Fruit fly (Drosophila melanogaster) whole organism, embryonic: ENCODE results near the gene CG9286.

Source experiments
- ATbp ChIP-seq: fragments of 200-800 bp; sonication (Bioruptor generic); optimal IDR thresholded peaks from 2 replicates; lab custom pipeline; 2017; ENCODE audit warnings: missing biosample characterization, mild to moderate bottlenecking, missing genetic modification characterization, missing genetic modification reagents
- Aef1 ChIP-seq: fragments of 200-800 bp; sonication (Bioruptor generic); IDR thresholded peaks from 3 replicates; pipeline ENCODE4 v1.3.6; 2022; ENCODE audit warnings: missing biosample characterization, missing genetic modification characterization
- Asciz ChIP-seq: fragments of 200-800 bp; sonication (Bioruptor generic); optimal IDR thresholded peaks from 2 replicates; lab custom pipeline; 2017; ENCODE audit warnings: missing biosample characterization, mild to moderate bottlenecking, missing genetic modification characterization, missing genetic modification reagents
- Blimp-1 ChIP-seq: fragments of 200-800 bp; sonication (Bioruptor generic); optimal IDR thresholded peaks from 3 replicates; lab custom pipeline; 2018; ENCODE audit warnings: missing biosample characterization, missing genetic modification characterization, mild to moderate bottlenecking, moderate library complexity, missing genetic modification reagents
- CG15073 ChIP-seq: fragments of 200-800 bp; sonication (Bioruptor generic); optimal IDR thresholded peaks from 2 replicates; lab custom pipeline; 2016; ENCODE audit warnings: missing biosample characterization, missing genetic modification characterization
- CG1603 ChIP-seq: fragments of 200-800 bp; sonication (Bioruptor generic); optimal IDR thresholded peaks from 2 replicates; lab custom pipeline; 2019; ENCODE audit warnings: missing biosample characterization, mild to moderate bottlenecking, missing genetic modification characterization, moderate library complexity
- CG18011 ChIP-seq: fragments of 200-800 bp; sonication (Bioruptor generic); optimal IDR thresholded peaks from 2 replicates; lab custom pipeline; 2017; ENCODE audit warnings: missing biosample characterization, missing genetic modification characterization, mild to moderate bottlenecking, moderate library complexity, missing genotype
- CG2120 ChIP-seq: fragments of 200-800 bp; sonication (Bioruptor generic); optimal IDR thresholded peaks from 3 replicates; lab custom pipeline; 2016; ENCODE audit warnings: missing biosample characterization, missing genetic modification characterization
- CG2678 ChIP-seq: fragments of 200-800 bp; sonication (Bioruptor generic); optimal IDR thresholded peaks from 3 replicates; lab custom pipeline; 2019; ENCODE audit warnings: missing biosample characterization, mild to moderate bottlenecking, missing genetic modification characterization, moderate library complexity
- CG2875 ChIP-seq: fragments of 200-800 bp; sonication (Bioruptor generic); optimal IDR thresholded peaks from 2 replicates; lab custom pipeline; 2017; ENCODE audit warnings: missing biosample characterization, mild to moderate bottlenecking, missing genetic modification characterization, missing genetic modification reagents
- CG32767 ChIP-seq: fragments of 200-800 bp; sonication (Bioruptor generic); IDR thresholded peaks from 2 replicates; pipeline ENCODE4 v1.3.6; 2022; ENCODE audit warnings: missing biosample characterization, missing genetic modification characterization
- CG32772 ChIP-seq: fragments of 200-800 bp; sonication (Bioruptor generic); IDR thresholded peaks from 2 replicates; pipeline ENCODE4 v1.3.6; 2022; ENCODE audit warnings: missing biosample characterization, missing genetic modification characterization
- CG33557 ChIP-seq: fragments of 200-800 bp; sonication (Bioruptor generic); optimal IDR thresholded peaks from 2 replicates; lab custom pipeline; 2019; ENCODE audit warnings: missing biosample characterization, mild to moderate bottlenecking, missing genetic modification characterization, moderate library complexity
- CG4282 ChIP-seq: fragments of 200-800 bp; sonication (Bioruptor generic); optimal IDR thresholded peaks from 2 replicates; lab custom pipeline; 2016; ENCODE audit warnings: missing biosample characterization, missing genetic modification characterization
- CG43689 ChIP-seq: fragments of 200-800 bp; sonication (Bioruptor generic); IDR thresholded peaks from 2 replicates; pipeline ENCODE4 v1.3.6; 2022; ENCODE audit warnings: missing biosample characterization, missing genetic modification characterization
- CG6654 ChIP-seq: fragments of 200-800 bp; sonication (Bioruptor generic); optimal IDR thresholded peaks from 2 replicates; lab custom pipeline; 2017; ENCODE audit warnings: missing biosample characterization, mild to moderate bottlenecking, missing genetic modification characterization
- CG6813 ChIP-seq: fragments of 200-800 bp; sonication (Bioruptor generic); optimal IDR thresholded peaks from 2 replicates; lab custom pipeline; 2017; ENCODE audit warnings: missing biosample characterization, missing genetic modification characterization, mild to moderate bottlenecking, moderate library complexity, missing genetic modification reagents
- CG8388 ChIP-seq: fragments of 200-800 bp; sonication (Bioruptor generic); optimal IDR thresholded peaks from 2 replicates; lab custom pipeline; 2019; ENCODE audit warnings: missing biosample characterization, mild to moderate bottlenecking, missing genetic modification characterization, moderate library complexity
- Ets65A ChIP-seq: fragments of 200-800 bp; sonication (Bioruptor generic); peaks from one replicate; lab custom pipeline; 2016; ENCODE audit warnings: missing biosample characterization, missing genetic modification characterization
- HLHmδ ChIP-seq: fragments of 200-800 bp; sonication (Bioruptor generic); optimal IDR thresholded peaks from 2 replicates; lab custom pipeline; 2018; ENCODE audit warnings: missing biosample characterization, mild to moderate bottlenecking, missing genetic modification characterization, moderate library complexity
- Med ChIP-seq: fragments of 200-800 bp; sonication (Bioruptor generic); peaks from one replicate; lab custom pipeline; 2016; ENCODE audit warnings: missing biosample characterization, missing genetic modification characterization, mild to moderate bottlenecking, inconsistent platforms, moderate library complexity
- Mrtf ChIP-seq: fragments of 200-800 bp; sonication (Bioruptor generic); IDR thresholded peaks from 3 replicates; pipeline ENCODE4 v1.3.6; 2022; ENCODE audit warnings: missing biosample characterization, missing genetic modification characterization
- Pdp1 ChIP-seq, 2 experiments: fragments of 200-800 bp; sonication (Bioruptor generic); optimal IDR thresholded peaks; 3 replicates each; lab custom pipeline; 2016; ENCODE audit warnings: missing biosample characterization in 2 of 2, missing genetic modification characterization in 2 of 2, mild to moderate bottlenecking in 1 of 2, moderate library complexity in 1 of 2
- Stat92E ChIP-seq, 3 experiments: fragments of >200 bp in 2 of 3; fragments of 200-800 bp in 1 of 3; sonication (Bioruptor generic) in 1 of 3; optimal IDR thresholded peaks; 2 replicates each; lab custom pipeline; 2017 to 2019; ENCODE audit warnings: missing biosample characterization in 3 of 3, missing genetic modification characterization in 3 of 3, mild to moderate bottlenecking in 1 of 3, moderate library complexity in 1 of 3
- Vsx1 ChIP-seq: fragments of 200-800 bp; sonication (Bioruptor generic); optimal IDR thresholded peaks from 2 replicates; lab custom pipeline; 2017; ENCODE audit warnings: missing biosample characterization, mild to moderate bottlenecking, missing genetic modification characterization, missing genetic modification reagents
- abd-A ChIP-seq: fragments of 200-800 bp; sonication (Bioruptor generic); optimal IDR thresholded peaks from 3 replicates; lab custom pipeline; 2019; ENCODE audit warnings: missing biosample characterization, mild to moderate bottlenecking, missing genetic modification characterization, moderate library complexity
- ase ChIP-seq: fragments of 200-800 bp; sonication (Bioruptor generic); IDR thresholded peaks from 3 replicates; pipeline ENCODE4 v1.3.6; 2022; ENCODE audit warnings: missing biosample characterization, missing genetic modification characterization
- bsh ChIP-seq, 2 experiments: fragments of 200-800 bp; sonication (Bioruptor generic); optimal IDR thresholded peaks; 2 replicates each; lab custom pipeline; 2017 to 2018; ENCODE audit warnings: mild to moderate bottlenecking in 2 of 2, missing biosample characterization in 2 of 2, missing genetic modification characterization in 2 of 2, moderate library complexity in 1 of 2
- cg ChIP-seq: fragments of 200-800 bp; sonication (Bioruptor generic); optimal IDR thresholded peaks from 3 replicates; lab custom pipeline; 2019; ENCODE audit warnings: missing biosample characterization, mild to moderate bottlenecking, missing genetic modification characterization, moderate library complexity
- fd64A ChIP-seq: fragments of 200-800 bp; sonication (Bioruptor generic); optimal IDR thresholded peaks from 3 replicates; lab custom pipeline; 2018; ENCODE audit warnings: missing biosample characterization, mild to moderate bottlenecking, missing genetic modification characterization
- gem ChIP-seq: fragments of 200-800 bp; sonication (Bioruptor generic); optimal IDR thresholded peaks from 2 replicates; lab custom pipeline; 2019; ENCODE audit warnings: missing biosample characterization, mild to moderate bottlenecking, missing genetic modification characterization, moderate library complexity
- kni ChIP-seq: fragments of 200-800 bp; sonication (Bioruptor generic); optimal IDR thresholded peaks from 3 replicates; lab custom pipeline; 2017; ENCODE audit warnings: mild to moderate bottlenecking, missing biosample characterization, missing genetic modification reagents, missing genetic modification characterization
- lab ChIP-seq: fragments of 200-800 bp; sonication (Bioruptor generic); optimal IDR thresholded peaks from 3 replicates; lab custom pipeline; 2017; ENCODE audit warnings: missing biosample characterization, missing genetic modification characterization, mild to moderate bottlenecking, moderate library complexity, missing genetic modification reagents
- oc ChIP-seq: fragments of 200-800 bp; sonication (Bioruptor generic); optimal IDR thresholded peaks from 2 replicates; lab custom pipeline; 2018; ENCODE audit warnings: missing biosample characterization, mild to moderate bottlenecking, missing genetic modification characterization, moderate library complexity
- sens ChIP-seq: fragments of 200-800 bp; sonication (Bioruptor generic); peaks from one replicate; lab custom pipeline; 2016; ENCODE audit warnings: missing biosample characterization, missing genetic modification characterization
- sens-2 ChIP-seq: fragments of 200-800 bp; sonication (Bioruptor generic); IDR thresholded peaks from 2 replicates; pipeline ENCODE4 v1.3.6; 2022; ENCODE audit warnings: missing biosample characterization, missing genetic modification characterization
- stc ChIP-seq: fragments of 200-800 bp; sonication (Bioruptor generic); IDR thresholded peaks from 2 replicates; pipeline ENCODE4 v1.3.6; 2022; ENCODE audit warnings: missing biosample characterization, missing genetic modification characterization
- tap ChIP-seq: fragments of 200-800 bp; optimal IDR thresholded peaks from 3 replicates; lab custom pipeline; 2019; ENCODE audit warnings: missing biosample characterization, mild to moderate bottlenecking, missing genetic modification characterization, moderate library complexity
- twi ChIP-seq: fragments of 200-800 bp; optimal IDR thresholded peaks from 2 replicates; lab custom pipeline; 2019; ENCODE audit warnings: missing biosample characterization, mild to moderate bottlenecking, missing genetic modification characterization, moderate library complexity
- unc-4 ChIP-seq: fragments of 200-800 bp; sonication (Bioruptor generic); IDR thresholded peaks from 2 replicates; pipeline ENCODE4 v1.3.6; 2022; ENCODE audit warnings: missing biosample characterization, missing genetic modification characterization; ENCODE audit not compliant: partially characterized antibody
- unpg ChIP-seq: fragments of 200-800 bp; sonication (Bioruptor generic); optimal IDR thresholded peaks from 3 replicates; lab custom pipeline; 2018; ENCODE audit warnings: missing biosample characterization, mild to moderate bottlenecking, missing genetic modification characterization, moderate library complexity

Gene CG9286

DNA sequence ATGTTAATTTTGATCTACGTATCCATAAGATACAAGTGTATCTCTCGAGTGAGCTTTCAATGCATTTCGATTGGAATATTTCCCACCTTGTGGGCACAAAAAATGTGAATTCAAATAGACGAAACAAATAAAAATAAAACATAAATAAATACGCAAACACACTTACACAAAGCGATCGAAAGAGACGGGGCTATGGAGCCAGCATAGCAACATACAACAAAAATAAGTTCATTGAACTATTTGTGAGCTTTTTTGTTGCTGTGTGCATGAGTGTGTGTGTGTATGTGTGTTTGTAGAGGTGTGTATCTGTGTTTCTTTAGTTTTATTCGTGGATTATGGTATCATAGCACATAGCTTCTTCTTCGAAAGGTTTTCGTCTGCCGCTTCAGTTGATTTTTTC, 39.7 kb downstream of the CG9286 start (continued):
- TF ChIP-seq Stat92E (GFP tag; optimal IDR thresholded peaks at IDR 0.05; lab: Kevin White, UChicago) (peak in 1 of 3 experiments; percentile 54), unc-4 (no peak), kni (GFP tag; lab: Kevin White, UChicago) (peak; percentile 74), CG4282 (GFP tag; lab: Kevin White, UChicago) (no peak), CG8388 (GFP tag; lab: Kevin White, UChicago) (peak; percentile 4), ATbp (GFP tag; lab: Kevin White, UChicago) (peak; percentile 48), Asciz (GFP tag; lab: Kevin White, UChicago) (peak; percentile 57), Pdp1 (GFP tag; optimal IDR thresholded peaks at IDR 0.05; lab: Kevin White, UChicago) (peak in 1 of 2 experiments; percentile 22), fd64A (GFP tag; lab: Kevin White, UChicago) (peak; percentile 30), cg (GFP tag; lab: Kevin White, UChicago) (peak; percentile 83), CG6654 (GFP tag; lab: Kevin White, UChicago) (no peak), CG2875 (GFP tag; lab: Kevin White, UChicago) (peak; percentile 17), oc (peak; percentile 8), gem (tag; lab: Kevin White, UChicago) (peak; percentile 34), sens (GFP tag; lab: Kevin White, UChicago) (peak; percentile 40), sens-2 (GFP tag; lab: Robert Waterston, UW) (no peak), CG2120 (no peak), lab (peak; percentile 11), Mrtf (GFP tag; lab: Robert Waterston, UW) (no peak), unpg (GFP tag; lab: Kevin White, UChicago) (peak; percentile 22), CG32772 (GFP tag; lab: Robert Waterston, UW) (no peak), Blimp-1 (peak; percentile 56), CG18011 (GFP tag; lab: Kevin White, UChicago) (peak; percentile 47), Ets65A (peak; percentile 35), HLHmδ (GFP tag; lab: Kevin White, UChicago) (no peak), CG1603 (tag; lab: Kevin White, UChicago) (peak; percentile 13), twi (tag; lab: Kevin White, UChicago) (no peak), tap (tag; lab: Kevin White, UChicago) (peak; percentile 7), Vsx1 (GFP tag; lab: Kevin White, UChicago) (peak; percentile 44), CG43689 (GFP tag; lab: Robert Waterston, UW) (no peak), abd-A (tag; lab: Kevin White, UChicago) (peak; percentile 90), CG2678 (tag; lab: Kevin White, UChicago) (peak; percentile 33), ase (GFP tag; lab: Robert Waterston, UW) (no peak), CG33557 (peak; percentile 7), stc (GFP tag; lab: Robert Waterston, UW) (no peak), Aef1 (0 out of 3 replicates have a peak, but pooled peaks have one; percentile 16), CG6813 (GFP tag; lab: Kevin White, UChicago) (peak; percentile 23), bsh (GFP tag; optimal IDR thresholded peaks at IDR 0.05; lab: Kevin White, UChicago) (peak in 1 of 2 experiments; percentile 19), Med (GFP tag; lab: Kevin White, UChicago) (peak; percentile 69), CG32767 (GFP tag; lab: Robert Waterston, UW) (peak; percentile 10; the same call in 1 of the 2 replicates), CG15073 (GFP tag; lab: Kevin White, UChicago) (no peak)
- TF ChIP-seq, all 482 proteins: peak for 46
